Worm (Caenorhabditis elegans) whole organism, L3 larva: ENCODE data around the gene msp-113.

ENCODE experiments used
- R02D3.7 ChIP-seq: fragments of 150-350 bp; optimal IDR thresholded peaks from 2 replicates; lab custom pipeline; 2014; ENCODE audit warnings: missing biosample characterization, missing genetic modification characterization
- ama-1 ChIP-seq: fragments of 150-350 bp; optimal IDR thresholded peaks from 2 replicates; lab custom pipeline; 2018
- elt-3 ChIP-seq, 3 experiments: fragments of 150-350 bp in 1 of 3; sonication (generic microtip) in 2 of 3; optimal IDR thresholded peaks; 2 replicates in 2 of 3; 4 replicates in 1 of 3; lab custom pipeline; 2014 to 2017; ENCODE audit warnings: missing biosample characterization in 3 of 3, missing genetic modification characterization in 3 of 3
- fos-1 ChIP-seq: fragments of 150-350 bp; optimal IDR thresholded peaks from 2 replicates; lab custom pipeline; 2014; ENCODE audit warnings: missing biosample characterization, missing genetic modification characterization
- jun-1 ChIP-seq: fragments of 150-350 bp; optimal IDR thresholded peaks from 2 replicates; lab custom pipeline; 2014; ENCODE audit warnings: missing biosample characterization, missing genetic modification reagents, missing genetic modification characterization
- mdl-1 ChIP-seq: fragments of 150-350 bp; optimal IDR thresholded peaks from 2 replicates; lab custom pipeline; 2014; ENCODE audit warnings: missing biosample characterization, missing genetic modification characterization
- nfya-1 ChIP-seq: sonication (generic microtip); optimal IDR thresholded peaks from 2 replicates; lab custom pipeline; 2017; ENCODE audit warnings: missing genetic modification characterization, mild to moderate bottlenecking, missing compliant biosample characterization, antibody characterized with exemption, moderate library complexity; ENCODE audit not compliant: insufficient read depth
- nhr-11 ChIP-seq: fragments of 150-350 bp; optimal IDR thresholded peaks from 2 replicates; lab custom pipeline; 2014; ENCODE audit warnings: missing biosample characterization, missing genetic modification characterization
- nhr-76 ChIP-seq: fragments of 150-350 bp; sonication (generic microtip); optimal IDR thresholded peaks from 5 replicates; lab custom pipeline; 2014; ENCODE audit warnings: missing biosample characterization, missing genetic modification characterization
- pha-4 ChIP-seq: fragments of 150-350 bp; optimal IDR thresholded peaks from 2 replicates; lab custom pipeline; 2014; ENCODE audit warnings: missing biosample characterization, missing genetic modification reagents, missing genetic modification characterization
- snpc-4 ChIP-seq: fragments of 150-350 bp; optimal IDR thresholded peaks from 2 replicates; lab custom pipeline; 2014; ENCODE audit warnings: missing biosample characterization, missing genetic modification characterization

ce11 chrIV:5334518-5334917 lies 36.8 kb downstream of the msp-113 start:
- TF ChIP-seq R02D3.7 (tag; lab: Kevin White, UChicago) (no peak), fos-1 (tag; lab: Kevin White, UChicago) (no peak), nhr-76 (tag; lab: Kevin White, UChicago) (no peak), mdl-1 (tag; lab: Kevin White, UChicago) (no peak), pha-4 (peak; percentile 63), jun-1 (peak; percentile 23), nhr-11 (tag; lab: Kevin White, UChicago) (no peak), elt-3 (tag; optimal IDR thresholded peaks at IDR 0.05; lab: Kevin White, UChicago) (no peak), nfya-1 (tag; lab: Kevin White, UChicago) (peak; percentile 63), snpc-4 (peak; percentile 9), ama-1 (lab: Kevin White, UChicago) (no peak)
